Worm (Caenorhabditis elegans) whole organism, L4/young adult: ENCODE measurements around the gene F38H4.5.

Experiments used
- W03F9.2 ChIP-seq: fragments of 150-350 bp; optimal IDR thresholded peaks from 2 replicates; lab custom pipeline; 2014; ENCODE audit warnings: missing biosample characterization, missing genetic modification characterization
- dao-5 ChIP-seq: sonication (generic microtip); optimal IDR thresholded peaks from 2 replicates; lab custom pipeline; 2016; ENCODE audit warnings: missing genotype, missing genetic modification characterization, moderate library complexity, missing compliant biosample characterization
- him-1 ChIP-seq: sonication (generic microtip); optimal IDR thresholded peaks from 2 replicates; lab custom pipeline; 2016; ENCODE audit warnings: missing genotype, missing genetic modification reagents, missing genetic modification characterization, missing compliant biosample characterization

DNA sequence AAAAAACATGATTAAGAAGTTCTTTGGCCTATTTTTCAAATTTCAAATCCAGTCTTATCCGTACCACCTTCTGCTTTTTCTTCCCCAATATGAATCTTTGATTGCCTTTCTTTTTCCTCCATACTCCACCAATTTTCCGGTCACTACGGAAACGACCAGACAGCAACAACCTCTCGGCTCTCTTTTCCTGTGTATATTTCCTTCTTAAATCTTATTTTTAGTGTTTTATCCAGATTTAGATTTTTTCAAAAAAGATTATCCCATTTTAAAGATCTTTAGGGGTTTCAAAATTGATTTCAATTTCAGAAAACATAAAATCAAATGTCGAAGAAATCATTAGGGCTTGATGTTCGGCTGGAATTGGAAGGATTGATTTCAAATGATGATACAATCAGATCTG lies 12.2 kb downstream of the F38H4.5 start, which contains the start of gene trpa-1:
- TF ChIP-seq dao-5 (tag; lab: Kevin White, UChicago) (no peak), W03F9.2 (tag; lab: Kevin White, UChicago) (no peak), him-1 (no peak)
